Fruit fly (Drosophila melanogaster) Kc167 (cell line): ENCODE results near the gene ND-B16.6.

ENCODE experiments used
- Myc ChIP-seq: fragments of >200 bp; optimal IDR thresholded peaks from 2 replicates; lab custom pipeline; 2017; ENCODE audit warnings: missing external identifiers
- Sin3A ChIP-seq: fragments of >200 bp; optimal IDR thresholded peaks from 2 replicates; lab custom pipeline; 2018; ENCODE audit warnings: missing external identifiers
- h ChIP-seq: fragments of >200 bp; optimal IDR thresholded peaks from 3 replicates; lab custom pipeline; 2018; ENCODE audit warnings: missing external identifiers
- insv ChIP-seq: fragments of >200 bp; optimal IDR thresholded peaks from 3 replicates; lab custom pipeline; 2018; ENCODE audit warnings: missing external identifiers
- psq ChIP-seq: fragments of >200 bp; optimal IDR thresholded peaks from 2 replicates; lab custom pipeline; 2017; ENCODE audit warnings: missing external identifiers

DNA sequence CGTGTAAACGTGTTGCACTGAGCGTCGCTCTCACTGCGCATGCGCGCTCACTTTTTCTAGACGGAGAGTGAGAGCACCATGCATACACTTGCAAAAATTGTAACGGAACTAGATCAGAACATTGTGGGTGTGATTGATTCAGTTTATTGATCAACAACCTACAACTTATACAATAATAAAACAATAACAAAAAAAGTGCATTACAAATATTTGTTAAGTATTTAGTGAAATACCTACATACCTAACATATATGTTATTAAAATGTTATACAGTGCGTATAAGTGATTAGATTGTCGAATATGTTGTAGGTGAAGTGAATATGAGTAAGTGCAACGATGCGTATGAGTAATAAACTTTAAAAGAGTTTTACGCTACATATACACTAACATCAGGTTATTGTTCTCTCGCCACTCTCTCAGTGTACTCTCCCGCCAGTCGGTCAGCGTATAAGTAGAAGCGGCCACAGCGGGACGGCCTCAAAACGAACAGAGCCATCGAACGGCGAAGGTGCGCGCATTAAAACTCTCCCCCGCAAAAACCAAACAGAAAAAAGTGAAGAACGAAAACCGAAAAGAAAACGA lies 19.7 kb downstream of the ND-B16.6 start, which contains the start of gene CG42240:
- TF ChIP-seq psq (lab: Kevin White, UChicago): no peak
- TF ChIP-seq insv (lab: Kevin White, UChicago): no peak
- no peak for TF ChIP-seq h (lab: Kevin White, UChicago)
- TF ChIP-seq Myc (lab: Kevin White, UChicago): no peak
- no peak for TF ChIP-seq Sin3A (lab: Kevin White, UChicago)
